Worm (Caenorhabditis elegans) whole organism, mixed stage, embryonic: Measurements from ENCODE around the gene F13A2.9.

Source experiments
- lsy-2 ChIP-seq: fragments of 150-350 bp; optimal IDR thresholded peaks from 2 replicates; lab custom pipeline; 2014; ENCODE audit warnings: missing biosample characterization, missing genetic modification characterization
- nhr-12 ChIP-seq: fragments of 150-350 bp; optimal IDR thresholded peaks from 2 replicates; lab custom pipeline; 2014; ENCODE audit warnings: missing biosample characterization, missing genetic modification characterization

DNA sequence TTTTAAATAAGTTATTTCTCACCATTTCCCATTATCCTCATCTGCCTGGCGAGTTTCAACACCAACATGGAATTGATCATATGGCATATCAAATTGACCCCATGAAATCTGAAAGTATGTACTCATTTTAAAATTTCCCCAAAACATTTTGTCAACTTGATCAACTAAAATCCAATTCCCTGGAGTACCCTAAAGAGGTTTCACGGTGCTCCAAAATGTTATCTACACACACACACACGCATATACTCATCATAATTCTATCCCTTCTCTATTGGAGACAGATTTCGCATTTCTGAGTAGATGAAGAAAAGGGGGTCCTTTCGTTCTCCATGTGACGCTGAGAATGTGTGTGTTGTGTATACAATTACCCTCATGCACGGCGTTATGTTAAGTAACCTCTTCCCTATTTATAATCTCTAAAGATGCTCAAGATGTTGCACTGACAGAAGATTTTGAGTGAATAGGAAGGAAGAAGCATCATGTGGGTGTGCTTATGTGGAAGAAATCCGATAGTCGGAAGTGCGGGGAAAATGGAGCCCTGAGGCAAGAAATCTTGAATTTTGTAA is 31.2 kb downstream of the F13A2.9 start:
- TF ChIP-seq lsy-2 (no peak), nhr-12 (no peak)
